Worm (Caenorhabditis elegans): ENCODE data around the gene F27B3.6.

DNA sequence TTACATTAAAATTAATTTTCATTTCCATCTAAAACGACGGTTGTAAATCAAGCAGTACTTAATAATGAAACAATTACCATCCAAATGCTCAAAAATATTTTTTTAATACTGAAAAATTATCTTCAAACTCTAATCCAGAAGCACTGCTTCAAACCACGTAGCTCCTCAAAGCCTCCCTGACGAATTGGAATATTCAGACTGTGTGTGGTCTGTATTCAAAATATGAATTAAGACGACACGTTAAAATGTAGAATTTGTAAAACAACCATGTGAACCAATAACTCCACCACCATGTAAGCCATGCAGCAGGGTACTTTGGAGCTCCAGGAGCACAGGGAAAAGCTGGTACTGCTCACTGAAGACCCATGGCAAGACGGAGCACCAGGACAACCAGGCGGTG is 993 bp upstream of the F27B3.6 start, which contains the start of gene F27B3.8:
- no peak for TF ChIP-seq tbx-37 (GFP tag; conservative IDR thresholded peaks at IDR 0.05)
- TF ChIP-seq scrt-1 (GFP tag; IDR thresholded peaks at IDR 0.05), result no peak
- no peak for TF ChIP-seq tra-4 (tag; optimal IDR thresholded peaks at IDR 0.05)
- TF ChIP-seq F13C5.2 (tag; optimal IDR thresholded peaks at IDR 0.05), result no peak
- TF ChIP-seq ama-1 (optimal IDR thresholded peaks at IDR 0.05), result no peak
- no peak for TF ChIP-seq ceh-13 (GFP tag; optimal IDR thresholded peaks at IDR 0.05)
- TF ChIP-seq aly-1 (tag; optimal IDR thresholded peaks at IDR 0.05), result no peak
- TF ChIP-seq flt-1 (GFP tag; IDR thresholded peaks at IDR 0.05), result no peak
- no peak for TF ChIP-seq hnd-1 (tag; optimal IDR thresholded peaks at IDR 0.05)
- TF ChIP-seq pes-1 (GFP tag; IDR thresholded peaks at IDR 0.05), result no peak
- no peak for TF ChIP-seq ets-7 (tag; optimal IDR thresholded peaks at IDR 0.05)
- TF ChIP-seq hmg-4 (GFP tag; optimal IDR thresholded peaks at IDR 0.05), result no peak

Measured in whole organism, early embryonic.